Fruit fly (Drosophila melanogaster): ENCODE measurements around the gene peng.

dm6 chrX:21366311-21366990, 16.8 kb upstream of the peng start:
- no peak for TF ChIP-seq ttk (optimal IDR thresholded peaks at IDR 0.05)
- TF ChIP-seq psq (optimal IDR thresholded peaks at IDR 0.05): no peak
- no peak for TF ChIP-seq Sin3A (optimal IDR thresholded peaks at IDR 0.05)

Data from Kc167 (cell line).